Fruit fly (Drosophila melanogaster): ENCODE results near the gene CCT7.

- no peak for TF ChIP-seq h (optimal IDR thresholded peaks at IDR 0.05)
- TF ChIP-seq ttk (optimal IDR thresholded peaks at IDR 0.05), result no peak
Measured at dm6 chr3R:8806104-8806503, 4.7 kb downstream of the CCT7 start, which contains the start of gene hng2.

Measured in Kc167 (cell line).